Fruit fly (Drosophila melanogaster) whole organism, embryonic: ENCODE data around the gene bmm.
A peak's percentile ranks its signal among the peaks of the same experiment; 100 is the strongest.

ENCODE experiments used
- CG12104 ChIP-seq: fragments of 200-800 bp; sonication (Bioruptor generic); optimal IDR thresholded peaks from 3 replicates; lab custom pipeline; 2016; ENCODE audit warnings: missing biosample characterization, missing genetic modification characterization
- CG13287 ChIP-seq: fragments of 200-800 bp; sonication (Bioruptor generic); IDR thresholded peaks from 2 replicates; pipeline ENCODE4 v1.3.6; 2022; ENCODE audit warnings: missing biosample characterization, missing genetic modification characterization; ENCODE audit not compliant: partially characterized antibody
- CG1602 ChIP-seq: fragments of 200-800 bp; sonication (Bioruptor generic); optimal IDR thresholded peaks from 3 replicates; lab custom pipeline; 2016; ENCODE audit warnings: missing biosample characterization, missing genetic modification characterization
- CG16863 ChIP-seq: fragments of 200-800 bp; sonication (Bioruptor generic); optimal IDR thresholded peaks from 3 replicates; lab custom pipeline; 2016; ENCODE audit warnings: missing biosample characterization, missing genetic modification characterization
- CG18619 ChIP-seq: fragments of 200-800 bp; sonication (Bioruptor generic); optimal IDR thresholded peaks from 3 replicates; lab custom pipeline; 2017; ENCODE audit warnings: missing biosample characterization, mild to moderate bottlenecking, missing genetic modification characterization
- CG32772 ChIP-seq: fragments of 200-800 bp; sonication (Bioruptor generic); IDR thresholded peaks from 2 replicates; pipeline ENCODE4 v1.3.6; 2022; ENCODE audit warnings: missing biosample characterization, missing genetic modification characterization
- CG34224 ChIP-seq: fragments of 200-800 bp; sonication (Bioruptor generic); IDR thresholded peaks from 3 replicates; pipeline ENCODE4 v1.3.6; 2022; ENCODE audit warnings: missing biosample characterization, missing genetic modification characterization; ENCODE audit not compliant: partially characterized antibody
- CG34376 ChIP-seq: fragments of 200-800 bp; sonication (Bioruptor generic); optimal IDR thresholded peaks from 2 replicates; lab custom pipeline; 2018; ENCODE audit warnings: missing biosample characterization, mild to moderate bottlenecking, missing genetic modification characterization
- CG3995 ChIP-seq: fragments of 200-800 bp; sonication (Bioruptor generic); optimal IDR thresholded peaks from 3 replicates; lab custom pipeline; 2016; ENCODE audit warnings: missing biosample characterization, missing genetic modification characterization
- CG5245 ChIP-seq: fragments of 200-800 bp; sonication (Bioruptor generic); optimal IDR thresholded peaks from 3 replicates; lab custom pipeline; 2016; ENCODE audit warnings: missing biosample characterization, missing genetic modification characterization
- CG6683 ChIP-seq: fragments of 200-800 bp; sonication (Bioruptor generic); optimal IDR thresholded peaks from 2 replicates; lab custom pipeline; 2017; ENCODE audit warnings: missing biosample characterization, mild to moderate bottlenecking, missing genetic modification characterization, missing genetic modification reagents
- CG6791 ChIP-seq: fragments of 200-800 bp; sonication (Bioruptor generic); IDR thresholded peaks from 3 replicates; pipeline ENCODE4 v1.3.6; 2022; ENCODE audit warnings: missing biosample characterization, missing genetic modification characterization; ENCODE audit not compliant: partially characterized antibody
- D19B ChIP-seq: fragments of 200-800 bp; sonication (Bioruptor generic); optimal IDR thresholded peaks from 2 replicates; lab custom pipeline; 2017; ENCODE audit warnings: missing biosample characterization, mild to moderate bottlenecking, missing genetic modification characterization
- Dll ChIP-seq: fragments of 200-800 bp; sonication (Bioruptor generic); IDR thresholded peaks from 4 replicates; pipeline ENCODE4 v1.3.6; 2022; ENCODE audit warnings: missing biosample characterization, missing genetic modification characterization; ENCODE audit not compliant: partially characterized antibody
- Doc3 ChIP-seq: fragments of 200-800 bp; sonication (Bioruptor generic); IDR thresholded peaks from 3 replicates; pipeline ENCODE4 v1.3.6; 2022; ENCODE audit warnings: missing biosample characterization, missing genetic modification characterization; ENCODE audit not compliant: partially characterized antibody
- Dref ChIP-seq: fragments of 200-800 bp; sonication (Bioruptor generic); IDR thresholded peaks from 2 replicates; pipeline ENCODE4 v1.3.6; 2022; ENCODE audit warnings: missing biosample characterization, missing genetic modification characterization
- Fer1 ChIP-seq: fragments of 200-800 bp; sonication (Bioruptor generic); optimal IDR thresholded peaks from 2 replicates; lab custom pipeline; 2017; ENCODE audit warnings: missing biosample characterization, mild to moderate bottlenecking, missing genetic modification characterization
- HLH4C ChIP-seq: fragments of 200-800 bp; sonication (Bioruptor generic); IDR thresholded peaks from 3 replicates; pipeline ENCODE4 v1.3.6; 2022; ENCODE audit warnings: missing biosample characterization, missing genetic modification characterization; ENCODE audit not compliant: partially characterized antibody
- HLHmδ ChIP-seq: fragments of 200-800 bp; sonication (Bioruptor generic); optimal IDR thresholded peaks from 2 replicates; lab custom pipeline; 2018; ENCODE audit warnings: missing biosample characterization, mild to moderate bottlenecking, missing genetic modification characterization, moderate library complexity
- Hr78 ChIP-seq, 2 experiments: fragments of 200-800 bp in 1 of 2; fragments of >200 bp in 1 of 2; sonication (Bioruptor generic) in 1 of 2; optimal IDR thresholded peaks; 2 replicates each; lab custom pipeline; 2017 to 2019; ENCODE audit warnings: missing biosample characterization in 2 of 2, missing genetic modification characterization in 2 of 2, mild to moderate bottlenecking in 1 of 2, moderate library complexity in 1 of 2
- Kr ChIP-seq: fragments of 200-800 bp; sonication (Bioruptor generic); optimal IDR thresholded peaks from 2 replicates; lab custom pipeline; 2017; ENCODE audit warnings: missing biosample characterization, mild to moderate bottlenecking, missing genetic modification characterization
- Max ChIP-seq: fragments of 200-800 bp; sonication (Bioruptor generic); optimal IDR thresholded peaks from 2 replicates; lab custom pipeline; 2016; ENCODE audit warnings: missing biosample characterization, mild to moderate bottlenecking, missing genetic modification characterization
- Nf-YB ChIP-seq: fragments of 200-800 bp; sonication (Bioruptor generic); optimal IDR thresholded peaks from 3 replicates; lab custom pipeline; 2019; ENCODE audit warnings: missing biosample characterization, mild to moderate bottlenecking, missing genetic modification characterization, moderate library complexity
- abd-A ChIP-seq: fragments of 200-800 bp; sonication (Bioruptor generic); optimal IDR thresholded peaks from 3 replicates; lab custom pipeline; 2019; ENCODE audit warnings: missing biosample characterization, mild to moderate bottlenecking, missing genetic modification characterization, moderate library complexity
- ci ChIP-seq: fragments of 200-800 bp; sonication (Bioruptor generic); IDR thresholded peaks from 3 replicates; pipeline ENCODE4 v1.3.6; 2022; ENCODE audit warnings: missing biosample characterization, missing genetic modification characterization
- crc ChIP-seq: fragments of 200-800 bp; sonication (Bioruptor generic); optimal IDR thresholded peaks from 2 replicates; lab custom pipeline; 2016; ENCODE audit warnings: missing biosample characterization, missing genetic modification characterization
- crol ChIP-seq: fragments of 200-800 bp; sonication (Bioruptor generic); IDR thresholded peaks from 2 replicates; pipeline ENCODE4 v1.3.6; 2022; ENCODE audit warnings: missing biosample characterization, missing genetic modification characterization
- ewg ChIP-seq: fragments of 200-800 bp; sonication (Bioruptor generic); optimal IDR thresholded peaks from 3 replicates; lab custom pipeline; 2017; ENCODE audit warnings: mild to moderate bottlenecking, missing biosample characterization, missing genetic modification reagents, missing genetic modification characterization
- ftz-f1 ChIP-seq: fragments of 200-800 bp; sonication (Bioruptor generic); optimal IDR thresholded peaks from 2 replicates; lab custom pipeline; 2016; ENCODE audit warnings: missing biosample characterization, missing genetic modification characterization
- ham ChIP-seq: fragments of 200-800 bp; sonication (Bioruptor generic); IDR thresholded peaks from 2 replicates; pipeline ENCODE4 v1.3.6; 2022; ENCODE audit warnings: missing biosample characterization, missing genetic modification characterization
- her ChIP-seq: fragments of 200-800 bp; sonication (Bioruptor generic); optimal IDR thresholded peaks from 2 replicates; lab custom pipeline; 2016; ENCODE audit warnings: missing biosample characterization, missing genetic modification characterization
- lbe ChIP-seq: fragments of 200-800 bp; sonication (Bioruptor generic); optimal IDR thresholded peaks from 2 replicates; lab custom pipeline; 2016; ENCODE audit warnings: missing biosample characterization, mild to moderate bottlenecking, missing genetic modification characterization
- onecut ChIP-seq: fragments of 200-800 bp; sonication (Bioruptor generic); IDR thresholded peaks from 2 replicates; pipeline ENCODE4 v1.3.6; 2022; ENCODE audit warnings: missing biosample characterization, missing genetic modification characterization
- scrt ChIP-seq: fragments of 200-800 bp; sonication (Bioruptor generic); optimal IDR thresholded peaks from 2 replicates; lab custom pipeline; 2018; ENCODE audit warnings: missing biosample characterization, mild to moderate bottlenecking, missing genetic modification characterization, moderate library complexity
- seq ChIP-seq: fragments of 200-800 bp; sonication (Bioruptor generic); IDR thresholded peaks from 2 replicates; pipeline ENCODE4 v1.3.6; 2022; ENCODE audit warnings: missing biosample characterization, missing genetic modification characterization
- shn ChIP-seq: fragments of 200-800 bp; sonication (Bioruptor generic); optimal IDR thresholded peaks from 3 replicates; lab custom pipeline; 2016; ENCODE audit warnings: missing biosample characterization, missing genetic modification characterization
- so ChIP-seq: fragments of 200-800 bp; sonication (Bioruptor generic); IDR thresholded peaks from 3 replicates; pipeline ENCODE4 v1.3.6; 2022; ENCODE audit warnings: missing biosample characterization, missing genetic modification characterization
- unc-4 ChIP-seq: fragments of 200-800 bp; sonication (Bioruptor generic); IDR thresholded peaks from 2 replicates; pipeline ENCODE4 v1.3.6; 2022; ENCODE audit warnings: missing biosample characterization, missing genetic modification characterization; ENCODE audit not compliant: partially characterized antibody
- usp ChIP-seq: fragments of >200 bp; optimal IDR thresholded peaks from 2 replicates; lab custom pipeline; 2017; ENCODE audit warnings: missing biosample characterization, missing genetic modification characterization
- vvl ChIP-seq: fragments of 200-800 bp; sonication (Bioruptor generic); IDR thresholded peaks from 2 replicates; pipeline ENCODE4 v1.3.6; 2022; ENCODE audit warnings: missing biosample characterization, missing genetic modification characterization
- zf30C ChIP-seq: fragments of 200-800 bp; sonication (Bioruptor generic); optimal IDR thresholded peaks from 3 replicates; lab custom pipeline; 2018; ENCODE audit warnings: missing biosample characterization, mild to moderate bottlenecking, missing genetic modification characterization

Gene bmm

dm6 chr3L:14755046-14755643 lies 31.1 kb downstream of the bmm start (continued):
- TF ChIP-seq CG34224 (GFP tag; lab: Robert Waterston, UW) (0 out of 3 replicates have a peak, but pooled peaks have one; percentile 39), CG13287 (peak; percentile 46), ci (GFP tag; lab: Robert Waterston, UW) (peak; percentile 55; the same call in 1 of the 3 replicates), CG3995 (GFP tag; lab: Kevin White, UChicago) (no peak), crc (GFP tag; lab: Kevin White, UChicago) (no peak), shn (GFP tag; lab: Kevin White, UChicago) (no peak), abd-A (no peak), ftz-f1 (GFP tag; lab: Kevin White, UChicago) (peak; percentile 14), HLHmδ (GFP tag; lab: Kevin White, UChicago) (peak; percentile 11), her (GFP tag; lab: Kevin White, UChicago) (no peak), CG6683 (no peak), Nf-YB (peak; percentile 0), CG18619 (GFP tag; lab: Kevin White, UChicago) (no peak), Dref (GFP tag; lab: Robert Waterston, UW) (no peak), CG6791 (GFP tag; lab: Robert Waterston, UW) (peak; percentile 44; the same call in 1 of the 3 replicates), vvl (GFP tag; lab: Robert Waterston, UW) (peak; percentile 39; the same call in 1 of the 2 replicates), Dll (peak; percentile 61), Max (GFP tag; lab: Kevin White, UChicago) (peak; percentile 36), CG5245 (GFP tag; lab: Kevin White, UChicago) (no peak), Kr (GFP tag; lab: Kevin White, UChicago) (peak; percentile 17), crol (peak; percentile 90), CG32772 (peak; percentile 86), HLH4C (peak; percentile 46; the same call in 1 of the 3 replicates), usp (GFP tag; lab: Kevin White, UChicago) (no peak), lbe (peak; percentile 85), seq (GFP tag; lab: Robert Waterston, UW) (peak; percentile 51; the same call in 1 of the 2 replicates), onecut (GFP tag; lab: Robert Waterston, UW) (peak; percentile 99), CG1602 (no peak), unc-4 (GFP tag; lab: Robert Waterston, UW) (0 out of 2 replicates have a peak, but pooled peaks have one; percentile 49), ewg (no peak), D19B (GFP tag; lab: Kevin White, UChicago) (no peak), scrt (GFP tag; lab: Kevin White, UChicago) (peak; percentile 61), zf30C (no peak), so (GFP tag; lab: Robert Waterston, UW) (peak; percentile 56; the same call in 1 of the 3 replicates), Hr78 (GFP tag; optimal IDR thresholded peaks at IDR 0.05; lab: Kevin White, UChicago) (peak in 1 of 2 experiments; percentile 83), ham (no peak), CG34376 (GFP tag; lab: Kevin White, UChicago) (peak; percentile 56), Doc3 (GFP tag; lab: Robert Waterston, UW) (0 out of 3 replicates have a peak, but pooled peaks have one; percentile 46), CG16863 (GFP tag; lab: Kevin White, UChicago) (no peak), Fer1 (peak; percentile 25), CG12104 (GFP tag; lab: Kevin White, UChicago) (no peak)
